Worm (Caenorhabditis elegans) whole organism, mixed stage, embryonic: Measurements from ENCODE around the gene W07G4.2.

Experiments used
- ceh-39 ChIP-seq: fragments of 150-350 bp; optimal IDR thresholded peaks from 2 replicates; lab custom pipeline; 2014; ENCODE audit warnings: missing biosample characterization, missing genetic modification characterization
- ham-2 ChIP-seq: fragments of 200-800 bp; sonication (Bioruptor generic); optimal IDR thresholded peaks from 2 replicates; lab custom pipeline; 2018; ENCODE audit warnings: mild to moderate bottlenecking, missing genetic modification characterization, missing compliant biosample characterization
- nhr-12 ChIP-seq: fragments of 150-350 bp; optimal IDR thresholded peaks from 2 replicates; lab custom pipeline; 2014; ENCODE audit warnings: missing biosample characterization, missing genetic modification characterization
- unc-62 ChIP-seq: fragments of 150-350 bp; optimal IDR thresholded peaks from 2 replicates; lab custom pipeline; 2014; ENCODE audit warnings: missing biosample characterization, missing genetic modification reagents, missing genetic modification characterization

- TF ChIP-seq unc-62 (GFP tag; lab: Kevin White, UChicago) (peak; percentile 71), ceh-39 (tag; lab: Kevin White, UChicago) (no peak), nhr-12 (tag; lab: Kevin White, UChicago) (no peak), ham-2 (GFP tag; lab: Kevin White, UChicago) (no peak)
Measured at ce11 chrV:13043195-13043762, 6.9 kb upstream of the W07G4.2 start, which contains the start of gene lap-2.
